Worm (Caenorhabditis elegans) whole organism, young adult: ENCODE data around the gene W01B6.8.

Experiments used
- F52B5.7 ChIP-seq: sonication (generic microtip); optimal IDR thresholded peaks from 2 replicates; lab custom pipeline; 2016; ENCODE audit warnings: mild to moderate bottlenecking, missing genetic modification characterization, missing compliant biosample characterization
- F57A8.1 ChIP-seq: fragments of 200-800 bp; sonication (Bioruptor generic); optimal IDR thresholded peaks from 2 replicates; lab custom pipeline; 2018; ENCODE audit warnings: mild to moderate bottlenecking, missing genetic modification characterization, moderate library complexity, missing compliant biosample characterization
- akir-1 ChIP-seq: fragments of 200-800 bp; sonication (Bioruptor generic); optimal IDR thresholded peaks from 2 replicates; lab custom pipeline; 2018; ENCODE audit warnings: mild to moderate bottlenecking, missing genetic modification characterization, moderate library complexity, missing compliant biosample characterization
- ama-1 ChIP-seq, 3 experiments: fragments of 150-350 bp in 1 of 3; sonication (generic microtip) in 2 of 3; optimal IDR thresholded peaks; 2 replicates each; lab custom pipeline; 2014 to 2018; ENCODE audit warnings: missing biosample characterization in 2 of 3, missing genetic modification characterization in 2 of 3, missing genetic modification reagents in 2 of 3
- bed-2 ChIP-seq: fragments of 200-800 bp; sonication (Bioruptor generic); IDR thresholded peaks from 2 replicates; pipeline ENCODE4 v1.3.6; 2022; ENCODE audit warnings: missing genetic modification reagents, missing genetic modification characterization, missing compliant biosample characterization
- cebp-1 ChIP-seq, 2 experiments: fragments of 200-800 bp in 1 of 2; sonication (Bioruptor generic) in 1 of 2; sonication (generic microtip) in 1 of 2; IDR thresholded peaks in 1 of 2; optimal IDR thresholded peaks in 1 of 2; 2 replicates each; pipeline versions ENCODE4 v1.3.6 to Lab custom; 2017 to 2022; ENCODE audit warnings: missing compliant biosample characterization in 2 of 2, missing genetic modification characterization in 2 of 2, mild to moderate bottlenecking in 1 of 2, missing genetic modification reagents in 1 of 2, moderate library complexity in 1 of 2
- ceh-100 ChIP-seq: fragments of 200-800 bp; sonication (Bioruptor generic); IDR thresholded peaks from 2 replicates; pipeline ENCODE4 v1.3.6; 2022; ENCODE audit warnings: missing genetic modification reagents, missing genetic modification characterization, missing compliant biosample characterization
- lin-35 ChIP-seq, 3 experiments: fragments of 150-350 bp in 2 of 3; sonication (generic microtip) in 1 of 3; optimal IDR thresholded peaks; 2 replicates each; lab custom pipeline; 2014 to 2018; ENCODE audit warnings: missing biosample characterization in 3 of 3, missing genetic modification characterization in 3 of 3, missing genetic modification reagents in 3 of 3
- mxl-1 ChIP-seq: sonication (generic microtip); optimal IDR thresholded peaks from 2 replicates; lab custom pipeline; 2016; ENCODE audit warnings: missing genetic modification characterization, missing compliant biosample characterization
- nhr-80 ChIP-seq: sonication (generic microtip); optimal IDR thresholded peaks from 2 replicates; lab custom pipeline; 2016; ENCODE audit warnings: missing genetic modification characterization, missing compliant biosample characterization
- unc-62 ChIP-seq: fragments of 150-350 bp; optimal IDR thresholded peaks from 2 replicates; lab custom pipeline; 2014; ENCODE audit warnings: missing biosample characterization, missing genetic modification reagents, missing genetic modification characterization

- TF ChIP-seq ama-1 (optimal IDR thresholded peaks at IDR 0.05; lab: Kevin White, UChicago) (no peak), ama-1 (GFP tag; optimal IDR thresholded peaks at IDR 0.05; lab: Kevin White, UChicago) (no peak), mxl-1 (tag; lab: Kevin White, UChicago) (no peak), unc-62 (no peak), cebp-1 (GFP tag; IDR thresholded peaks at IDR 0.05; lab: Robert Waterston, UW) (no peak), cebp-1 (tag; optimal IDR thresholded peaks at IDR 0.05; lab: Kevin White, UChicago) (no peak), akir-1 (no peak), F57A8.1 (GFP tag; lab: Kevin White, UChicago) (no peak), bed-2 (GFP tag; lab: Robert Waterston, UW) (no peak), nhr-80 (no peak), lin-35 (GFP tag; optimal IDR thresholded peaks at IDR 0.05; lab: Kevin White, UChicago) (no peak), ceh-100 (GFP tag; lab: Robert Waterston, UW) (no peak), F52B5.7 (tag; lab: Kevin White, UChicago) (no peak)
These were observed 31.0 kb upstream of the W01B6.8 start, which contains the start of gene C04G2.10 for ce11 chrIV:10115142-10115541.
